Worm (Caenorhabditis elegans): ENCODE data around the gene K01D12.7.

DNA sequence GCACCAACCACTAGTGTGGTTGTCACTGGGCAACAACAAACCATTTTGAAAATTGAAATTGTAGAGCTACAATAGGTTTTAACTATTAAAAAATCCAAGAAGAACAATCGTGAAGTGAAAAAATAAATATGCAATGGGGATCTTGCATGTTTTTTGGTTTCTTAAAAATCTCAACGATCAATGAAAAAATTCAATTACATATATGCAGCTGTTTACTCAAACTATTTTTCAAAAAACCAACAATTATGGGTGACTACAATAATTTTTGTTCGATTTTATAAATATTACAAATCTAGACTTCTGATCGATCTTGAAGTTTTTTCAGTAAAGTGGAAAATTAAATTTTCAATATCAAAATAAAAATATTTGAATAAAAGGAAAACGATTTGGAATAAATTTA lies 7.2 kb upstream of the K01D12.7 start, which contains the start of gene cdr-4:
- TF ChIP-seq dpl-1 (GFP tag; optimal IDR thresholded peaks at IDR 0.05) = no peak
- TF ChIP-seq zag-1 (tag; optimal IDR thresholded peaks at IDR 0.05) = no peak
- no peak for TF ChIP-seq ztf-11 (tag; optimal IDR thresholded peaks at IDR 0.05)
- no peak for TF ChIP-seq snpc-4 (tag; optimal IDR thresholded peaks at IDR 0.05)
- no peak for TF ChIP-seq lin-13 (GFP tag; optimal IDR thresholded peaks at IDR 0.05)
- no peak for TF ChIP-seq unc-62 (GFP tag; optimal IDR thresholded peaks at IDR 0.05 in 1 of 2)
- TF ChIP-seq unc-62 (tag; optimal IDR thresholded peaks at IDR 0.05) = no peak
- TF ChIP-seq unc-39 (tag; optimal IDR thresholded peaks at IDR 0.05) = no peak
- no peak for TF ChIP-seq ama-1 (optimal IDR thresholded peaks at IDR 0.05)
- TF ChIP-seq ces-1 (GFP tag; optimal IDR thresholded peaks at IDR 0.05) = no peak
